Fruit fly (Drosophila melanogaster) whole organism, wandering third instar larva: ENCODE data around the gene Takl1.
A peak's percentile ranks its signal among the peaks of the same experiment; 100 is the strongest.

Source experiments
- Abd-B ChIP-seq: fragments of >200 bp; optimal IDR thresholded peaks from 2 replicates; lab custom pipeline; 2017; ENCODE audit warnings: missing biosample characterization, missing genetic modification characterization
- CG32264 ChIP-seq: fragments of 200-800 bp; sonication (Bioruptor generic); optimal IDR thresholded peaks from 2 replicates; lab custom pipeline; 2016; ENCODE audit warnings: missing biosample characterization, missing genetic modification characterization
- CG9705 ChIP-seq: fragments of 200-800 bp; sonication (Bioruptor generic); optimal IDR thresholded peaks from 2 replicates; lab custom pipeline; 2018; ENCODE audit warnings: missing biosample characterization, mild to moderate bottlenecking, missing genetic modification characterization
- CrebA ChIP-seq: fragments of 200-800 bp; sonication (Bioruptor generic); optimal IDR thresholded peaks from 2 replicates; lab custom pipeline; 2016; ENCODE audit warnings: missing biosample characterization, mild to moderate bottlenecking, missing genetic modification characterization, borderline replicate concordance
- Dfd ChIP-seq: fragments of >200 bp; optimal IDR thresholded peaks from 2 replicates; lab custom pipeline; 2017; ENCODE audit warnings: missing biosample characterization, missing genetic modification characterization
- Dif ChIP-seq: fragments of 200-275, 200-300 bp; sonication (Bioruptor generic); optimal IDR thresholded peaks from 2 replicates; lab custom pipeline; 2018; ENCODE audit warnings: missing biosample characterization, missing genetic modification characterization; ENCODE audit not compliant: partially characterized antibody
- GATAd ChIP-seq: sonication (Bioruptor generic); optimal IDR thresholded peaks from 2 replicates; lab custom pipeline; 2016; ENCODE audit warnings: missing biosample characterization, missing genetic modification characterization
- HLH106 ChIP-seq: fragments of 200-800 bp; optimal IDR thresholded peaks from 3 replicates; lab custom pipeline; 2019; ENCODE audit warnings: missing biosample characterization, mild to moderate bottlenecking, missing genetic modification characterization, moderate library complexity
- Hnf4 ChIP-seq: fragments of 200-800 bp; sonication (Bioruptor generic); optimal IDR thresholded peaks from 2 replicates; lab custom pipeline; 2016; ENCODE audit warnings: missing biosample characterization, mild to moderate bottlenecking, missing genetic modification characterization
- Hr78 ChIP-seq: fragments of >200 bp; optimal IDR thresholded peaks from 2 replicates; lab custom pipeline; 2017; ENCODE audit warnings: missing biosample characterization, missing genetic modification characterization
- Hr83 ChIP-seq: fragments of 200-300 bp; sonication (Bioruptor generic); optimal IDR thresholded peaks from 2 replicates; lab custom pipeline; 2016; ENCODE audit warnings: missing biosample characterization, mild to moderate bottlenecking, missing genetic modification characterization, moderate library complexity; ENCODE audit not compliant: poor library complexity, severe bottlenecking
- Jra ChIP-seq: sonication (Bioruptor generic); optimal IDR thresholded peaks from 2 replicates; lab custom pipeline; 2016; ENCODE audit warnings: missing biosample characterization, missing genetic modification characterization
- Mio ChIP-seq: sonication (Bioruptor generic); optimal IDR thresholded peaks from 2 replicates; lab custom pipeline; 2016; ENCODE audit warnings: missing biosample characterization, missing genetic modification characterization
- Myc ChIP-seq: fragments of >200 bp; optimal IDR thresholded peaks from 2 replicates; lab custom pipeline; 2017
- N ChIP-seq: fragments of >200 bp; optimal IDR thresholded peaks from 2 replicates; lab custom pipeline; 2018; ENCODE audit warnings: missing biosample characterization, missing external identifiers, missing genetic modification characterization
- OdsH ChIP-seq: fragments of 200-800 bp; sonication (Bioruptor generic); optimal IDR thresholded peaks from 2 replicates; lab custom pipeline; 2016; ENCODE audit warnings: missing biosample characterization, mild to moderate bottlenecking, missing genetic modification characterization
- Rel ChIP-seq, 2 experiments: fragments of 200-800 bp; sonication (Bioruptor generic) in 1 of 2; optimal IDR thresholded peaks; 2 replicates in 1 of 2; 3 replicates in 1 of 2; lab custom pipeline; 2016 to 2019; ENCODE audit warnings: mild to moderate bottlenecking in 2 of 2, missing biosample characterization in 2 of 2, missing genetic modification characterization in 2 of 2, moderate library complexity in 1 of 2
- Sp1 ChIP-seq: fragments of 200-800 bp; sonication (Bioruptor generic); optimal IDR thresholded peaks from 3 replicates; lab custom pipeline; 2019; ENCODE audit warnings: missing biosample characterization, mild to moderate bottlenecking, missing genetic modification characterization, moderate library complexity
- Vsx2 ChIP-seq: fragments of 200-300, 225-300 bp; sonication (Bioruptor generic); optimal IDR thresholded peaks from 2 replicates; lab custom pipeline; 2018; ENCODE audit warnings: missing biosample characterization, missing genetic modification characterization; ENCODE audit not compliant: partially characterized antibody
- br ChIP-seq: fragments of 200-800 bp; sonication (Bioruptor generic); optimal IDR thresholded peaks from 2 replicates; lab custom pipeline; 2016; ENCODE audit warnings: missing biosample characterization, missing genetic modification characterization
- brk ChIP-seq: fragments of 200-800 bp; sonication (Bioruptor generic); optimal IDR thresholded peaks from 2 replicates; lab custom pipeline; 2016; ENCODE audit warnings: missing biosample characterization, mild to moderate bottlenecking, missing genetic modification characterization
- dl ChIP-seq, 2 experiments: fragments of 175-275, 200-275 bp in 1 of 2; fragments of 200-275 bp in 1 of 2; sonication (Bioruptor generic); optimal IDR thresholded peaks; lab custom pipeline; 2018; ENCODE audit warnings: mild to moderate bottlenecking in 2 of 2, missing biosample characterization in 2 of 2, missing genetic modification characterization in 2 of 2, moderate library complexity in 2 of 2; ENCODE audit not compliant: partially characterized antibody in 2 of 2, insufficient read depth in 1 of 2
- dmrt93B ChIP-seq: fragments of 200-800 bp; sonication (Bioruptor generic); optimal IDR thresholded peaks from 2 replicates; lab custom pipeline; 2018; ENCODE audit warnings: missing biosample characterization, mild to moderate bottlenecking, missing genetic modification characterization
- dsf ChIP-seq: sonication (Bioruptor generic); optimal IDR thresholded peaks from 2 replicates; lab custom pipeline; 2016; ENCODE audit warnings: missing biosample characterization, missing genetic modification characterization, borderline replicate concordance
- ey ChIP-seq: fragments of 200-800 bp; sonication (Bioruptor generic); optimal IDR thresholded peaks from 2 replicates; lab custom pipeline; 2016; ENCODE audit warnings: missing biosample characterization, missing genetic modification characterization
- foxo ChIP-seq, 2 experiments: fragments of 200-800 bp; sonication (Bioruptor generic); optimal IDR thresholded peaks; 2 replicates in 1 of 2; 3 replicates in 1 of 2; lab custom pipeline; 2016 to 2017; ENCODE audit warnings: missing biosample characterization in 2 of 2, missing genetic modification characterization in 2 of 2
- fru ChIP-seq: fragments of 200-800 bp; sonication (Bioruptor generic); optimal IDR thresholded peaks from 3 replicates; lab custom pipeline; 2016; ENCODE audit warnings: missing biosample characterization, mild to moderate bottlenecking, missing genetic modification characterization
- h ChIP-seq: fragments of 200-800 bp; sonication (Bioruptor generic); optimal IDR thresholded peaks from 3 replicates; lab custom pipeline; 2016; ENCODE audit warnings: missing biosample characterization, mild to moderate bottlenecking, missing genetic modification characterization
- jim ChIP-seq: fragments of 175-275, 200-325 bp; sonication (Bioruptor generic); optimal IDR thresholded peaks from 2 replicates; lab custom pipeline; 2016; ENCODE audit warnings: missing biosample characterization, mild to moderate bottlenecking, missing genetic modification characterization
- lola ChIP-seq: fragments of >200 bp; optimal IDR thresholded peaks from 2 replicates; lab custom pipeline; 2017; ENCODE audit warnings: missing biosample characterization, missing genetic modification characterization
- pan ChIP-seq: fragments of >200 bp; optimal IDR thresholded peaks from 2 replicates; lab custom pipeline; 2017
- psq ChIP-seq: fragments of 200-800 bp; sonication (Bioruptor generic); optimal IDR thresholded peaks from 3 replicates; lab custom pipeline; 2017; ENCODE audit warnings: missing biosample characterization, mild to moderate bottlenecking, missing genetic modification characterization, moderate library complexity
- rgr ChIP-seq: fragments of 200-800 bp; sonication (Bioruptor generic); optimal IDR thresholded peaks from 3 replicates; lab custom pipeline; 2016; ENCODE audit warnings: missing biosample characterization, mild to moderate bottlenecking, missing genetic modification characterization
- sage ChIP-seq: fragments of 200-800 bp; sonication (Bioruptor generic); optimal IDR thresholded peaks from 2 replicates; lab custom pipeline; 2016; ENCODE audit warnings: missing biosample characterization, mild to moderate bottlenecking, missing genetic modification characterization
- sv ChIP-seq: fragments of 200-800 bp; sonication (Bioruptor generic); optimal IDR thresholded peaks from 3 replicates; lab custom pipeline; 2016; ENCODE audit warnings: missing biosample characterization, missing genetic modification characterization
- tai ChIP-seq: sonication (Bioruptor generic); optimal IDR thresholded peaks from 2 replicates; lab custom pipeline; 2016; ENCODE audit warnings: missing biosample characterization, missing genetic modification characterization
- usp ChIP-seq: fragments of >200 bp; optimal IDR thresholded peaks from 2 replicates; lab custom pipeline; 2017; ENCODE audit warnings: missing biosample characterization, missing genetic modification characterization
- woc ChIP-seq: sonication (Bioruptor generic); optimal IDR thresholded peaks from 2 replicates; lab custom pipeline; 2016; ENCODE audit warnings: missing biosample characterization, mild to moderate bottlenecking, missing genetic modification characterization

Takl1 gene

dm6 chr3R:20779545-20779944 lies 7.1 kb upstream of the Takl1 start:
- no peak for TF ChIP-seq CG9705
- no peak for TF ChIP-seq Vsx2 (GFP tag; lab: Kevin White, UChicago)
- TF ChIP-seq Mio (GFP tag; lab: Kevin White, UChicago), result no peak
- TF ChIP-seq lola, result no peak
- TF ChIP-seq Hr83 (GFP tag; lab: Kevin White, UChicago), result no peak
- no peak for TF ChIP-seq sage (GFP tag; lab: Kevin White, UChicago)
- no peak for TF ChIP-seq br (GFP tag; lab: Kevin White, UChicago)
- no peak for TF ChIP-seq Hr78

dm6 chr3R:20778285-20778926 lies 6.0 kb upstream of the Takl1 start:
- TF ChIP-seq CrebA (GFP tag; lab: Kevin White, UChicago) (peak; percentile 98), lola (no peak), h (GFP tag; lab: Kevin White, UChicago) (peak; percentile 81), OdsH (GFP tag; lab: Kevin White, UChicago) (peak; percentile 37), Dif (GFP tag; lab: Kevin White, UChicago) (peak; percentile 82), dmrt93B (GFP tag; lab: Kevin White, UChicago) (no peak), usp (GFP tag; lab: Kevin White, UChicago) (no peak), pan (no peak), sage (GFP tag; lab: Kevin White, UChicago) (peak; percentile 94), dsf (GFP tag; lab: Kevin White, UChicago) (peak; percentile 39), Myc (no peak), psq (GFP tag; lab: Kevin White, UChicago) (peak; percentile 78), jim (GFP tag; lab: Kevin White, UChicago) (peak; percentile 92), Hr78 (peak; percentile 45), Sp1 (GFP tag; lab: Kevin White, UChicago) (peak; percentile 93), fru (GFP tag; lab: Kevin White, UChicago) (peak; percentile 44), tai (GFP tag; lab: Kevin White, UChicago) (no peak), CG9705 (peak; percentile 29), brk (GFP tag; lab: Kevin White, UChicago) (peak; percentile 92), Dfd (GFP tag; lab: Kevin White, UChicago) (no peak), Jra (GFP tag; lab: Kevin White, UChicago) (peak; percentile 75), br (GFP tag; lab: Kevin White, UChicago) (peak; percentile 60), HLH106 (tag; lab: Kevin White, UChicago) (peak; percentile 25), Hnf4 (GFP tag; lab: Kevin White, UChicago) (peak; percentile 80), Mio (GFP tag; lab: Kevin White, UChicago) (no peak), rgr (peak; percentile 59), Rel (GFP tag; optimal IDR thresholded peaks at IDR 0.05; lab: Kevin White, UChicago) (peak; percentile 99), Rel (tag; optimal IDR thresholded peaks at IDR 0.05; lab: Kevin White, UChicago) (peak; percentile 80), dl (GFP tag; optimal IDR thresholded peaks at IDR 0.05; lab: Kevin White, UChicago; ENCODE audit: insufficient read depth in 1 of 2, partially characterized antibody in 2 of 2) (peak; percentile 51 to 72), woc (GFP tag; lab: Kevin White, UChicago) (peak; percentile 67), Hr83 (GFP tag; lab: Kevin White, UChicago) (peak; percentile 88), CG32264 (peak; percentile 85), Vsx2 (GFP tag; lab: Kevin White, UChicago) (peak; percentile 69), sv (GFP tag; lab: Kevin White, UChicago) (no peak), GATAd (GFP tag; lab: Kevin White, UChicago) (no peak), foxo (GFP tag; optimal IDR thresholded peaks at IDR 0.05; lab: Kevin White, UChicago) (peak; percentile 23 to 96), N (GFP tag; lab: Kevin White, UChicago) (peak; percentile 91), Abd-B (peak; percentile 79), ey (GFP tag; lab: Kevin White, UChicago) (no peak)
